Fruit fly (Drosophila melanogaster): ENCODE measurements around the gene CG17129.
A peak's percentile ranks its signal among the peaks of the same experiment; 100 is the strongest.

The CG17129 gene

dm6 chr3L:711839-712553 is 31.9 kb upstream of the CG17129 start, which contains the start of gene CG13896 (continued):
- TF ChIP-seq CG10147 (GFP tag; optimal IDR thresholded peaks at IDR 0.05) = peak; percentile 37
- TF ChIP-seq pho (GFP tag; optimal IDR thresholded peaks at IDR 0.05) = peak; percentile 82
- no peak for TF ChIP-seq Dip2 (GFP tag; IDR thresholded peaks at IDR 0.05)
- TF ChIP-seq Mes4 (GFP tag; optimal IDR thresholded peaks at IDR 0.05) = peak; percentile 85
- peak; percentile 76 for TF ChIP-seq CG31365 (tag; optimal IDR thresholded peaks at IDR 0.05)
- peak; percentile 47 for TF ChIP-seq CG6683 (GFP tag; optimal IDR thresholded peaks at IDR 0.05)
- TF ChIP-seq CG11560 (tag; IDR thresholded peaks at IDR 0.05) = peak; percentile 78; the same call in 2 of the 3 replicates
- TF ChIP-seq usp (GFP tag; optimal IDR thresholded peaks at IDR 0.05) = no peak
- TF ChIP-seq Hand (GFP tag; optimal IDR thresholded peaks at IDR 0.05) = peak; percentile 34
- no peak for TF ChIP-seq CG10321 (GFP tag; IDR thresholded peaks at IDR 0.05)
- TF ChIP-seq CG4404 (GFP tag; IDR thresholded peaks at IDR 0.05) = peak; percentile 64
- peak; percentile 21 for TF ChIP-seq CG9797 (GFP tag; optimal IDR thresholded peaks at IDR 0.05)
- peak; percentile 87 for TF ChIP-seq dysf (GFP tag; IDR thresholded peaks at IDR 0.05)
- TF ChIP-seq CG8478 (optimal IDR thresholded peaks at IDR 0.05) = no peak
- peak in 1 of 3 experiments; percentile 49 for TF ChIP-seq lola (GFP tag; optimal IDR thresholded peaks at IDR 0.05)
- peak; percentile 76 for TF ChIP-seq run (tag; optimal IDR thresholded peaks at IDR 0.05)
- no peak for TF ChIP-seq bowl (GFP tag; IDR thresholded peaks at IDR 0.05)
- TF ChIP-seq sim (GFP tag; IDR thresholded peaks at IDR 0.05) = no peak
- peak; percentile 93 for TF ChIP-seq tin (GFP tag; optimal IDR thresholded peaks at IDR 0.05)
- TF ChIP-seq lmd (GFP tag; IDR thresholded peaks at IDR 0.05) = peak; percentile 86
- TF ChIP-seq CG6654 (GFP tag; optimal IDR thresholded peaks at IDR 0.05) = peak; percentile 62
- no peak for TF ChIP-seq hth (optimal IDR thresholded peaks at IDR 0.05)
- TF ChIP-seq CG10462 (GFP tag; optimal IDR thresholded peaks at IDR 0.05) = peak; percentile 76
- TF ChIP-seq Aef1 (GFP tag; IDR thresholded peaks at IDR 0.05) = peak; percentile 75
- TF ChIP-seq CG2129 (GFP tag; IDR thresholded peaks at IDR 0.05; ENCODE audit: partially characterized antibody) = peak; percentile 60
- peak; percentile 62 for TF ChIP-seq odd (GFP tag; optimal IDR thresholded peaks at IDR 0.05)
- peak; percentile 24; the same call in 1 of the 2 replicates for TF ChIP-seq toy (GFP tag; IDR thresholded peaks at IDR 0.05)
- TF ChIP-seq CG4707 (GFP tag; optimal IDR thresholded peaks at IDR 0.05) = peak; percentile 14
- TF ChIP-seq hkb (optimal IDR thresholded peaks at IDR 0.05) = peak; percentile 54
- TF ChIP-seq hkb (GFP tag; IDR thresholded peaks at IDR 0.05) = peak; percentile 69

- TF ChIP-seq CG32767 (GFP tag; IDR thresholded peaks at IDR 0.05) (no peak), Hr3 (GFP tag; optimal IDR thresholded peaks at IDR 0.05) (no peak), mld (GFP tag; IDR thresholded peaks at IDR 0.05; ENCODE audit: partially characterized antibody) (no peak), CG17612 (GFP tag; IDR thresholded peaks at IDR 0.05) (no peak), lab (GFP tag; optimal IDR thresholded peaks at IDR 0.05) (no peak), MTF-1 (GFP tag; optimal IDR thresholded peaks at IDR 0.05; ENCODE audit: borderline replicate concordance) (no peak), jing (GFP tag; optimal IDR thresholded peaks at IDR 0.05) (no peak), Myb (GFP tag; optimal IDR thresholded peaks at IDR 0.05) (no peak), gro (GFP tag; optimal IDR thresholded peaks at IDR 0.05) (no peak), fd3F (GFP tag; optimal IDR thresholded peaks at IDR 0.05) (no peak), CG12744 (GFP tag; optimal IDR thresholded peaks at IDR 0.05) (no peak), Oaz (GFP tag; IDR thresholded peaks at IDR 0.05) (no peak), CG11695 (GFP tag; IDR thresholded peaks at IDR 0.05) (no peak), ken (GFP tag; IDR thresholded peaks at IDR 0.05) (no peak), tio (GFP tag; optimal IDR thresholded peaks at IDR 0.05) (peak; percentile 20), E2f2 (GFP tag; IDR thresholded peaks at IDR 0.05) (0 out of 2 replicates have a peak, but pooled peaks have one; percentile 5), yki (optimal IDR thresholded peaks at IDR 0.05) (no peak), Sox100B (GFP tag; optimal IDR thresholded peaks at IDR 0.05) (no peak), Hmr (GFP tag; optimal IDR thresholded peaks at IDR 0.05) (peak; percentile 54), corto (GFP tag; optimal IDR thresholded peaks at IDR 0.05) (no peak), Atf-2 (GFP tag; optimal IDR thresholded peaks at IDR 0.05) (no peak), kni (GFP tag; optimal IDR thresholded peaks at IDR 0.05) (no peak), ttk (GFP tag; IDR thresholded peaks at IDR 0.05) (no peak)
Measured at dm6 chr3L:710345-710822, 30.3 kb upstream of the CG17129 start, which contains the start of gene CkIIalpha-i3. CkIIalpha-i3 (minus strand) TSS chr3L:710607.
